Worm (Caenorhabditis elegans): Measurements from ENCODE around the gene faah-6.

faah-6 gene

DNA sequence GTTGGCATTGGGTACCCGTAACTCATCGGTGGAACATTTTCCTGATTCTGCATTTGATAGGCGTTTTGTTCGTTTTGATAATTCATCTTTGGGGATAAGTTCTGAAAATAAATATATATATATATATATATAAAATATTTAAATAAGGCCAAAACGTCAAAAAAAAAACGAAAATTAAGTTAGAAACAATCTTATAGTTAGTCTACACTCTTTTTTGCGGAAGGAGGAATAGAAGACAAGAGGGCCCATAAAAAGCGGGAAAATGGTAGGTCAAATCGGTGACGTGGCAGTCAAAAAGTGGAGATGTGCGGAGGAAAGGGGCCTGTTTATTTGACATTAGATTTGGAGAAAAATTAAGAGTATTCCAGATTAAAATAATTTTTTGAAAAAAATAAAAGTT is 13.5 kb upstream of the faah-6 start, which contains the start of gene tbx-33:
Gene tbx-33, minus strand, starts transcription at position 101 of the 400 bp plus-strand sequence.
- TF ChIP-seq unc-62 (GFP tag; optimal IDR thresholded peaks at IDR 0.05) (no peak), lin-39 (tag; optimal IDR thresholded peaks at IDR 0.05) (no peak), jun-1 (tag; optimal IDR thresholded peaks at IDR 0.05) (no peak), pha-4 (tag; optimal IDR thresholded peaks at IDR 0.05) (no peak), nhr-77 (tag; optimal IDR thresholded peaks at IDR 0.05) (no peak), snpc-4 (tag; optimal IDR thresholded peaks at IDR 0.05) (no peak), hmg-11 (tag; optimal IDR thresholded peaks at IDR 0.05) (no peak), fkh-2 (tag; optimal IDR thresholded peaks at IDR 0.05) (no peak)

DNA sequence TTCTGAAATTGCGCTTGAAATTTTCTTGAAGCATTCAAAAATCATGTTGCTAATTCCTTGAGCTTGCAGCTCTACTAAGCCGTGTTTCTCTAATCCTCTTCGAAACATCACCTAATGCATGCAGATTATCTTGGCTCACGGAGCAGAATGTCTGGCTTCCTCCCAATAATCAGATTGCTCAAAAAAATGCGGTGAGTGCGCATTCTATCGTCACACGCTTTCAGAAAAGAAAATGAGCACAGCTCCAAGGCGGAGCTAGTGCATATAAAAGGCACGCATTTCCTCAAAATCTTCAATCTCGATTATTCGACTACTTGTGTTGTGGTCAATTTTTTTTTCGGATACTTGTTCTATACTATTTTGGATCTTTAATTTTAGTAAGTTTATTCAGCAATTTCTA is 8.9 kb upstream of the faah-6 start:
- TF ChIP-seq fkh-10 (GFP tag; optimal IDR thresholded peaks at IDR 0.05): peak; percentile 59
- TF ChIP-seq ztf-4 (tag; optimal IDR thresholded peaks at IDR 0.05): no peak
- no peak for TF ChIP-seq lsy-12 (tag; optimal IDR thresholded peaks at IDR 0.05)
- no peak for TF ChIP-seq nhr-11 (tag; optimal IDR thresholded peaks at IDR 0.05)
- no peak for TF ChIP-seq sea-2 (GFP tag; optimal IDR thresholded peaks at IDR 0.05)
- no peak for TF ChIP-seq nhr-237 (tag; optimal IDR thresholded peaks at IDR 0.05)
- TF ChIP-seq ceh-28 (tag; optimal IDR thresholded peaks at IDR 0.05): no peak
- no peak for TF ChIP-seq elt-3 (tag; optimal IDR thresholded peaks at IDR 0.05)
- no peak for TF ChIP-seq hmg-11 (tag; optimal IDR thresholded peaks at IDR 0.05)
- TF ChIP-seq elt-1 (tag; optimal IDR thresholded peaks at IDR 0.05): no peak
- TF ChIP-seq pha-4 (tag; optimal IDR thresholded peaks at IDR 0.05): no peak
- no peak for TF ChIP-seq egl-5 (tag; optimal IDR thresholded peaks at IDR 0.05)
- TF ChIP-seq nfya-1 (tag; optimal IDR thresholded peaks at IDR 0.05; ENCODE audit: insufficient read depth): peak; percentile 65
- no peak for TF ChIP-seq aly-2 (tag; optimal IDR thresholded peaks at IDR 0.05)
- peak; percentile 14 for TF ChIP-seq lin-15B (tag; optimal IDR thresholded peaks at IDR 0.05)
- TF ChIP-seq nhr-76 (tag; optimal IDR thresholded peaks at IDR 0.05): no peak
- TF ChIP-seq daf-12 (tag; optimal IDR thresholded peaks at IDR 0.05): no peak
- no peak for TF ChIP-seq ztf-11 (tag; optimal IDR thresholded peaks at IDR 0.05)
- TF ChIP-seq ceh-16 (tag; optimal IDR thresholded peaks at IDR 0.05): no peak
- TF ChIP-seq unc-62 (GFP tag; optimal IDR thresholded peaks at IDR 0.05): no peak

DNA sequence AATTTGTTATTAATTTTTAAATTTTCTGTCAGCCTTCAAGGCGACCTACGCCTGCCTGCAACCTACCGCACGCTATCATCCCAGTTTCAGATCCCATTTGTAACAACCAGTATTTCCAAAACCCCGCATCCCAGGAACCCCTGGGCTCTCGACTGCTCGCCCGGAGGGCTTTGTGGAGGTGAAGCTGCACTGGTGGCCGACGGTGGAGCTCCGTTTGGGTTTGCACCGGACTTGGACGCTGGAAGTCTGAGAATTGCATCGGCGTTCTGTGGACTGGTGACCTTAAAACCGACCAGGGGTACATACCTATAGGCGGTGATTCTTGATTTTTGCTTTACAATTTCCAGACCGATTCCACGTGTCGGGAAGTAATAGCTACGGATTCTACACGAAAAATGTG is 1.2 kb downstream of the faah-6 start:
- no peak for TF ChIP-seq nhr-28 (tag; optimal IDR thresholded peaks at IDR 0.05)
- TF ChIP-seq elt-1 (tag; optimal IDR thresholded peaks at IDR 0.05): no peak
- TF ChIP-seq fkh-2 (tag; optimal IDR thresholded peaks at IDR 0.05): no peak
- TF ChIP-seq fos-1 (tag; optimal IDR thresholded peaks at IDR 0.05): no peak
- no peak for TF ChIP-seq nhr-12 (tag; optimal IDR thresholded peaks at IDR 0.05)
- TF ChIP-seq ztf-11 (tag; optimal IDR thresholded peaks at IDR 0.05): no peak
- no peak for TF ChIP-seq nhr-237 (tag; optimal IDR thresholded peaks at IDR 0.05)
- TF ChIP-seq elt-3 (tag; optimal IDR thresholded peaks at IDR 0.05): no peak
- TF ChIP-seq fkh-10 (GFP tag; optimal IDR thresholded peaks at IDR 0.05): no peak
- no peak for TF ChIP-seq lsy-12 (tag; optimal IDR thresholded peaks at IDR 0.05)
- no peak for TF ChIP-seq tbx-2 (tag; optimal IDR thresholded peaks at IDR 0.05)
- no peak for TF ChIP-seq pqm-1 (tag; optimal IDR thresholded peaks at IDR 0.05)

DNA sequence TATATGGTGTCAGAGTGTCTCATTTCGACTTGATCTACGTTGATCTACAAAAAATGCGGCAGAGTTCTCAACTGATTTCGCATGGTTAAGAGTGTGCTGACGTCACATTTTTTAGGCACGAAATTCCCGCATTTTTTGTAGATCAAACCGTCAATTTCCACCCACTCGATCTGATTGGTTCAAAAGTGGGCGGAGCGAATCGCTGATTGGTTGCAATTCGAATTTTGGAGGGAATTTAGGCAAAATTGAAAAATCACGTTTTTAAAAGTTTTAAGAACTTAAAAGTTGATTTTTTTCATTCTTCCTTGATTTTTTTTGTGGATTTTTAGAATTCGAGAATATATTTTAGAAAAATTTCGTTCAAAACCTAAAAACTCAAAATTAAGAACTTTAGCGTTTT is 6.1 kb downstream of the faah-6 start:
- TF ChIP-seq nfya-1 (tag; optimal IDR thresholded peaks at IDR 0.05; ENCODE audit: insufficient read depth): peak; percentile 54
- no peak for TF ChIP-seq mdl-1 (tag; optimal IDR thresholded peaks at IDR 0.05)

DNA sequence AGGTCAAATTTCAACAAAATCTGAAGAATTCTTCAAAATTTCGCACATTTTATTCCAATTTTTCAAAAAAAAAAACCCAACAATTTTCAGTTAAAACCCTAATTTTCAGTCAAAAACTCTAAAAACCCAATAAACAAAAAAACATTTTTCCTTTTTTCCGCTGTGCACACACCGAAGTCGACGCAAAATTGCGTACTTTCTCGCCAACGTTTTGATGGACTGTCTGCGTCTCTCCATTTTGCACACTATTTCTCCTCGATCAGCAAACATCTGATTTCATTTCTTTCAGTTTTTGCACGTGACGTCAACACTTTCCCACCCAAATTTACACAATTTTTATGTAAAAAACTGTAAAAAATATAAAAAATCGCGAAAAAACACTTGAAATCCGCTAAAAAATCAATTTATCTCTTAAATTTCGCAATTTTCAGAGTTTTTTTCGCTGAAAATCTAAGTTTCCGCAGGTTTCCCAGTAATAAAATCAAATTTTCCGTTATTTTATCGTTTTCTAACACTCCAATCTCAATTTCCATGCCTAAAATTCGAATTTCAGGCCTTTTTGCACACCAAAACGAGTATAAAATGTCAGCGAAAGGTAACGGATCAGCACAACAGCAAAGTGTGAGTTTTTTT is 7.0 kb downstream of the faah-6 start, which contains the start of gene crh-1:
Gene crh-1, plus strand, starts transcription at position 583 of the 633 bp plus-strand sequence.
- TF ChIP-seq aly-2 (tag; optimal IDR thresholded peaks at IDR 0.05) (no peak), elt-2 (tag; optimal IDR thresholded peaks at IDR 0.05) (peak; percentile 55), nhr-12 (tag; optimal IDR thresholded peaks at IDR 0.05) (no peak), unc-39 (tag; optimal IDR thresholded peaks at IDR 0.05) (no peak), lin-15B (tag; optimal IDR thresholded peaks at IDR 0.05) (peak; percentile 72), mml-1 (tag; optimal IDR thresholded peaks at IDR 0.05) (no peak), ceh-28 (tag; optimal IDR thresholded peaks at IDR 0.05) (peak; percentile 30), fkh-10 (GFP tag; optimal IDR thresholded peaks at IDR 0.05) (peak; percentile 42), nhr-76 (tag; optimal IDR thresholded peaks at IDR 0.05) (no peak), ceh-82 (tag; optimal IDR thresholded peaks at IDR 0.05) (peak; percentile 44), sea-2 (GFP tag; optimal IDR thresholded peaks at IDR 0.05) (peak; percentile 44), unc-62 (GFP tag; optimal IDR thresholded peaks at IDR 0.05) (no peak), fos-1 (tag; optimal IDR thresholded peaks at IDR 0.05) (no peak), egl-27 (tag; optimal IDR thresholded peaks at IDR 0.05) (no peak), ztf-11 (tag; optimal IDR thresholded peaks at IDR 0.05) (no peak), R02D3.7 (tag; optimal IDR thresholded peaks at IDR 0.05) (peak; percentile 18), pqm-1 (tag; optimal IDR thresholded peaks at IDR 0.05) (no peak), ama-1 (optimal IDR thresholded peaks at IDR 0.05) (peak; percentile 11), pha-4 (tag; optimal IDR thresholded peaks at IDR 0.05) (no peak), eor-1 (tag; optimal IDR thresholded peaks at IDR 0.05) (no peak), nfya-1 (tag; optimal IDR thresholded peaks at IDR 0.05; ENCODE audit: insufficient read depth) (peak; percentile 85), snpc-4 (tag; optimal IDR thresholded peaks at IDR 0.05) (no peak), ceh-9 (tag; optimal IDR thresholded peaks at IDR 0.05) (no peak), nhr-237 (tag; optimal IDR thresholded peaks at IDR 0.05) (no peak), skn-1 (tag; optimal IDR thresholded peaks at IDR 0.05) (peak; percentile 64), lsy-12 (tag; optimal IDR thresholded peaks at IDR 0.05) (peak; percentile 44), nhr-67 (tag; optimal IDR thresholded peaks at IDR 0.05) (no peak), elt-3 (tag; optimal IDR thresholded peaks at IDR 0.05) (no peak), nhr-77 (tag; optimal IDR thresholded peaks at IDR 0.05) (no peak), lin-39 (tag; optimal IDR thresholded peaks at IDR 0.05) (peak; percentile 39)
